Worm (Caenorhabditis elegans) whole organism, mixed stage, embryonic: Measurements from ENCODE around the gene spp-5.
A peak's percentile ranks its signal among the peaks of the same experiment; 100 is the strongest.

ENCODE experiments used
- M03D4.4 ChIP-seq: sonication (generic microtip); optimal IDR thresholded peaks from 2 replicates; lab custom pipeline; 2017; ENCODE audit warnings: mild to moderate bottlenecking, missing genetic modification characterization, missing compliant biosample characterization
- blmp-1 ChIP-seq: fragments of 150-350 bp; optimal IDR thresholded peaks from 2 replicates; lab custom pipeline; 2014; ENCODE audit warnings: missing biosample characterization, missing genetic modification characterization
- ceh-39 ChIP-seq: fragments of 150-350 bp; optimal IDR thresholded peaks from 2 replicates; lab custom pipeline; 2014; ENCODE audit warnings: missing biosample characterization, missing genetic modification characterization
- ceh-83 ChIP-seq: fragments of 200-800 bp; sonication (Bioruptor generic); optimal IDR thresholded peaks from 2 replicates; lab custom pipeline; 2018; ENCODE audit warnings: mild to moderate bottlenecking, missing genetic modification characterization, missing compliant biosample characterization
- ces-1 ChIP-seq: fragments of 150-350 bp; optimal IDR thresholded peaks from 2 replicates; lab custom pipeline; 2014; ENCODE audit warnings: missing biosample characterization, missing genetic modification reagents, missing genetic modification characterization
- cnd-1 ChIP-seq: fragments of 200-800 bp; sonication (Bioruptor generic); optimal IDR thresholded peaks from 2 replicates; lab custom pipeline; 2018; ENCODE audit warnings: mild to moderate bottlenecking, missing genetic modification characterization, missing compliant biosample characterization
- elt-1 ChIP-seq: sonication (generic microtip); optimal IDR thresholded peaks from 2 replicates; lab custom pipeline; 2017; ENCODE audit warnings: missing genetic modification characterization, mild to moderate bottlenecking, missing compliant biosample characterization, antibody characterized with exemption, moderate library complexity, borderline replicate concordance; ENCODE audit not compliant: insufficient read depth
- flh-1 ChIP-seq: fragments of 200-800 bp; sonication (Bioruptor generic); optimal IDR thresholded peaks from 2 replicates; lab custom pipeline; 2018; ENCODE audit warnings: mild to moderate bottlenecking, missing genetic modification characterization, moderate library complexity, missing compliant biosample characterization
- ham-2 ChIP-seq: fragments of 200-800 bp; sonication (Bioruptor generic); optimal IDR thresholded peaks from 2 replicates; lab custom pipeline; 2018; ENCODE audit warnings: mild to moderate bottlenecking, missing genetic modification characterization, missing compliant biosample characterization
- lin-13 ChIP-seq: fragments of 150-350 bp; optimal IDR thresholded peaks from 2 replicates; lab custom pipeline; 2014; ENCODE audit warnings: missing biosample characterization, missing genetic modification characterization
- lin-32 ChIP-seq: fragments of 200-800 bp; sonication (Bioruptor generic); optimal IDR thresholded peaks from 2 replicates; lab custom pipeline; 2018; ENCODE audit warnings: mild to moderate bottlenecking, missing genetic modification characterization, missing compliant biosample characterization
- mab-5 ChIP-seq: fragments of 150-350 bp; optimal IDR thresholded peaks from 2 replicates; lab custom pipeline; 2014; ENCODE audit warnings: missing biosample characterization, missing genetic modification characterization
- mls-2 ChIP-seq: sonication (generic microtip); optimal IDR thresholded peaks from 2 replicates; lab custom pipeline; 2016; ENCODE audit warnings: mild to moderate bottlenecking, missing genetic modification characterization, moderate library complexity, missing compliant biosample characterization
- nhr-12 ChIP-seq: fragments of 150-350 bp; optimal IDR thresholded peaks from 2 replicates; lab custom pipeline; 2014; ENCODE audit warnings: missing biosample characterization, missing genetic modification characterization
- nhr-2 ChIP-seq: fragments of 150-350 bp; optimal IDR thresholded peaks from 2 replicates; lab custom pipeline; 2014; ENCODE audit warnings: missing biosample characterization, missing genetic modification characterization
- nhr-237 ChIP-seq: fragments of 150-350 bp; optimal IDR thresholded peaks from 2 replicates; lab custom pipeline; 2014; ENCODE audit warnings: missing biosample characterization, missing genetic modification characterization
- nhr-28 ChIP-seq: fragments of 150-350 bp; optimal IDR thresholded peaks from 2 replicates; lab custom pipeline; 2014; ENCODE audit warnings: missing biosample characterization, missing genetic modification characterization
- pha-4 ChIP-seq: fragments of 150-350 bp; optimal IDR thresholded peaks from 2 replicates; lab custom pipeline; 2018; ENCODE audit warnings: missing biosample characterization, missing genetic modification reagents, missing genetic modification characterization
- snpc-4 ChIP-seq: fragments of 150-350 bp; optimal IDR thresholded peaks from 2 replicates; lab custom pipeline; 2014; ENCODE audit warnings: missing biosample characterization, missing genetic modification characterization
- sptf-1 ChIP-seq: sonication (generic microtip); optimal IDR thresholded peaks from 2 replicates; lab custom pipeline; 2017; ENCODE audit warnings: mild to moderate bottlenecking, missing genetic modification characterization, moderate library complexity, missing compliant biosample characterization
- tbx-8 ChIP-seq: fragments of 200-800 bp; sonication (Bioruptor generic); optimal IDR thresholded peaks from 2 replicates; lab custom pipeline; 2018; ENCODE audit warnings: mild to moderate bottlenecking, missing genetic modification characterization, moderate library complexity, missing compliant biosample characterization
- unc-39 ChIP-seq: fragments of 150-350 bp; optimal IDR thresholded peaks from 2 replicates; lab custom pipeline; 2014; ENCODE audit warnings: missing biosample characterization, missing genetic modification characterization
- unc-62 ChIP-seq: fragments of 150-350 bp; optimal IDR thresholded peaks from 2 replicates; lab custom pipeline; 2014; ENCODE audit warnings: missing biosample characterization, missing genetic modification reagents, missing genetic modification characterization
- zip-8 ChIP-seq: fragments of 150-350 bp; optimal IDR thresholded peaks from 2 replicates; lab custom pipeline; 2014; ENCODE audit warnings: missing biosample characterization, missing genetic modification characterization
- ztf-11 ChIP-seq: fragments of 150-350 bp; optimal IDR thresholded peaks from 2 replicates; lab custom pipeline; 2014; ENCODE audit warnings: missing biosample characterization, missing genetic modification characterization

The spp-5 gene

DNA sequence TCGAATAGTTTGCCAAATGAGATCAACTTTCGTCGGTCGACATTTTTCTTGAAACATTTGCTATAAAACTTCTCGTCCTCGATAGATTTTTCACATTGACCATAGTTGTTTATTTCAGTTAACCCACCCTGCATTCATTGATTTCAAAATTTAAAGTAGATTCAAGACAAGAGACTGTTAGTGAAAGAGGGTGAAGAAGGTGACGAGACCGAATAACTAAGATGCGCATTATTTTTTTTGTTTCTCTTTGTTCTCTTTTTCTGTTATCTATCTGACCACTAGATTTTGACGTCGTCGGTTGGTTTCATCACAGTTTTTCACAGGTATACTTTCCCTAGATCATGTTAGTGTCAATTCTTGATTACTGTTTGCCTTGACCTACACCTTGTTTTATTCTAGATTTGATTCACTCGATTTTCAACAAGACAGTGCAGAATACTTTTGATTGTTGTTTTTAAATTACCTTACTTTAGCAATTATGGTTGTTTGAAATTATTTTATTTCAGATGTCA, 10.6 kb upstream of the spp-5 start, which contains the start of gene ttr-30:
ttr-30 (plus strand) TSS at position 265 of the 512 bp plus-strand sequence.
- no peak for TF ChIP-seq ceh-83 (GFP tag; lab: Kevin White, UChicago)
- TF ChIP-seq blmp-1 (tag; lab: Kevin White, UChicago), result no peak
- no peak for TF ChIP-seq ham-2 (GFP tag; lab: Kevin White, UChicago)
- TF ChIP-seq zip-8 (tag; lab: Kevin White, UChicago), result no peak
- TF ChIP-seq nhr-2, result no peak
- no peak for TF ChIP-seq flh-1 (GFP tag; lab: Kevin White, UChicago)

DNA sequence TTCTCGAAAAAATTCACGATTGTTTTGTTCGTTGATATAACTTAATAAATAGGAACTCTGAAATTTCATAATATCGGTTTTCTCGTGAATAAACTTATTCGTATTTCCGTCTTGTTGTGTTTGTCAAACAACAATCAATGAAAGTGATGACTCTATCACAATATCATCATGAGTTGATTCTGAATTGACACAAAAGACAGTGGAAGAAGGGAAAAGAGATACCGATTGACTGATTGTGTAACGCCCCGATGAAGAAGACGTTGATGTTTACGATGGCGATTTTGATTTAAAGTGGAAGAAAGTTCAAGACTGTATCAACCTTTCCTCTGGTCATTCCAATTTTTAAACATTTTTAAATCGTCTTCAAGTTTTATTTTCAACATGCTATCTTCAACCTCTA, 9.4 kb upstream of the spp-5 start, which contains the start of gene ttr-59:
ttr-59 (plus strand) TSS at position 218 of the 400 bp plus-strand sequence.
- peak; percentile 23 for TF ChIP-seq unc-62 (GFP tag; lab: Kevin White, UChicago)
- TF ChIP-seq ztf-11 (tag; lab: Kevin White, UChicago), result no peak

DNA sequence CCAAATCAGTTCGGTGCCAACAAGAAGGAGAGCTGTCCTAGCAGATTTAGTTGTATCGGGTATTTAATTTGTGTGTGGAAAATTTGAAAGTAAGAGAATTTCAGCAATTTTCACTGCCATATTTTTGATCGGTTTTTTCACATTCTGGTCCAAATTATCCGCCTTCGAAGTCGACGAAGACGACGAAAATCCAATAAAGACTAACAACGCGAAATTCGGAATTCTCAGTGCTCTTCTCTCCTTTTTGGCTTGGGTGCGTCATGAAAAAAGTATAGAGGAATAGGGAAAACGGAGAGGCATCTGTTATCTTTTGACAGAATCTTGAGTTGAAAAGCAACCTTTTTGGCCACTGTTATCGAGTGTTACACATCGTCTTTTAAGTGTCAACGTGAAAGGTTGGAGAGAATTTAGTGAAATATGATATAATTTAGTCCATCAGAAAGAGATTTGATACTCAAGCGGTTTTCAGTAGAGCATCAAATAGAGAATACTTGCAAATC, 8.0 kb upstream of the spp-5 start:
- TF ChIP-seq lin-32 (no peak), ces-1 (GFP tag; lab: Kevin White, UChicago) (peak; percentile 83)
- TF ChIP-seq, all 35 proteins: peak for 1

DNA sequence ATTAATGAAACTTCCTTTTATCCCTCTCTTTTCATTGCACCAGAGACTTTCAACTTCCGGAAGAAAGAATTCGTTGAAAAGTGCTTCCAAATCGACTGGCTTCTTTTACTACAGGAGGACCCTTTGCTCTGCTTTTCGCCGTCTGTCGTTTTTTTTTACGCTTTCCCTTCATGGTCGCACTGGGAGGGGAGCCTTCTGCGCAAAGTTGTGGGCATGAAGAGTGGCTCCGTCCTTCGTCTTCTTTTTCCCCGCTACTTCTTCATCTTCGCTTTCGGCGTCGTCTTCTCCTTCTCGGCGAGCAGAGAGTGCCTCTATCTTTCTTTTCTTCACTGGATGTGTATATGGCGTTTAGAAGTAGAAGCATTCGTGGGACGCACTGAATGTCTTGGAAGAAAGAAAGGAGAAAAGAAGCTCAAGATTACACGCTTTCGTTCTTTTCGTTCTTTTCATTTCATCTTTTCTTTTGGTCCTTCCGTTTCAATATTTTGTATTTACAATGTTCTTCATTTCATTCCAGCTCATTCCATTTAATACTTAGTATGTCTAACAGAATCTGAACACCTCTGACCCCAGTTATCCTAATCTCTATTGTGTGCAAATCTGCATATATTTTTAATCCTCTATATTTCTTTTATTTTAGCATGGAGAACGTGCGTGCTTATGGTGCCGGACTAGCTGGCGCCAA, 7.0 kb upstream of the spp-5 start, which contains the start of gene sng-1:
sng-1 (plus strand) TSS at position 635 of the 685 bp plus-strand sequence.
- TF ChIP-seq M03D4.4 (no peak), ces-1 (GFP tag; lab: Kevin White, UChicago) (peak; percentile 35)

DNA sequence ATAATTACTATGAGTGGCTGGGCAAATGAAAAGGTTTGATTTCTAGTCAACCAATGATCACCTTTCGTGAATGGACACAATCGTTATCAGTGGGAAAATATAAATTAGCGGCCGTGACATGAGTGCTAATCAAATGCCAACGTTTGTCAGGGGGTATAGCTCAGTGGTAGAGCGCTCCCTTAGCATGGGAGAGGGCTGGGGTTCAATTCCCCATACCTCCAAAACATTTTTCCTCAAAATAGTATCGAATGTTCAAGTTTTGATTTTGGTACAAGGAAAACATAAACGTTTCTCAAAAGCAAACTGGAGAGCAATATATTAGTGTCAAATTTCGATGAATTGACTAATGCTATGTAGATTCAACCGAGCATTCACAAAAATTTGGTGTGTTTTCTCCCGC, 3.5 kb upstream of the spp-5 start:
- TF ChIP-seq cnd-1 (tag; lab: Kevin White, UChicago), result no peak
- peak; percentile 65 for TF ChIP-seq sptf-1 (tag; lab: Kevin White, UChicago)

DNA sequence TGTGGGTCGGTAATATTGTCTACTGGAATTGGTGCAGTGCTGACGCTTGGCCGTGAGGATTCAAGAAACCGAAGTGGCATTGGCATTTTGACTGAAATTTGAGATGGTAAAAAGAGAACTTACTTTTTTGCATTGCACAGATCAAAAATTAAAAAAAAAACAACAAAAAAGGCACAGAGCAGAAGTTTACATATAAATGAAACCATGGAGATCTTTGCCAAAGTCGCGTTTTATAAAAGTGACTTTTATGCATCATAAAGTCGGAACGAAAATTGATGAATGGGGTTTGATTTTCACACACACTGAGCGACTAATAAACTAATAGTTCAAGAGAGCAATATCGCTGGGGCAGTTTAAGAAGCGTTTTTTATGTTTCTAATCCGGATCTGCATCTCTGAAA, 2.2 kb upstream of the spp-5 start, which contains the start of gene T08A9.13:
T08A9.13 (minus strand) TSS at position 101 of the 400 bp plus-strand sequence.
- TF ChIP-seq zip-8 (tag; lab: Kevin White, UChicago), result no peak
- no peak for TF ChIP-seq lin-32
- no peak for TF ChIP-seq snpc-4
- no peak for TF ChIP-seq pha-4
- TF ChIP-seq ces-1 (GFP tag; lab: Kevin White, UChicago), result no peak
- no peak for TF ChIP-seq elt-1 (tag; lab: Kevin White, UChicago)
- no peak for TF ChIP-seq nhr-28 (tag; lab: Kevin White, UChicago)
- TF ChIP-seq nhr-2, result no peak
- no peak for TF ChIP-seq nhr-12 (tag; lab: Kevin White, UChicago)
- no peak for TF ChIP-seq nhr-237 (tag; lab: Kevin White, UChicago)
- TF ChIP-seq mls-2, result no peak
- no peak for TF ChIP-seq mab-5
- no peak for TF ChIP-seq ceh-39
- no peak for TF ChIP-seq M03D4.4
- no peak for TF ChIP-seq unc-39
- TF ChIP-seq tbx-8, result no peak
- TF ChIP-seq ceh-83 (GFP tag; lab: Kevin White, UChicago), result no peak
- no peak for TF ChIP-seq lin-13 (tag; lab: Kevin White, UChicago)
- TF ChIP-seq sptf-1 (tag; lab: Kevin White, UChicago), result no peak

DNA sequence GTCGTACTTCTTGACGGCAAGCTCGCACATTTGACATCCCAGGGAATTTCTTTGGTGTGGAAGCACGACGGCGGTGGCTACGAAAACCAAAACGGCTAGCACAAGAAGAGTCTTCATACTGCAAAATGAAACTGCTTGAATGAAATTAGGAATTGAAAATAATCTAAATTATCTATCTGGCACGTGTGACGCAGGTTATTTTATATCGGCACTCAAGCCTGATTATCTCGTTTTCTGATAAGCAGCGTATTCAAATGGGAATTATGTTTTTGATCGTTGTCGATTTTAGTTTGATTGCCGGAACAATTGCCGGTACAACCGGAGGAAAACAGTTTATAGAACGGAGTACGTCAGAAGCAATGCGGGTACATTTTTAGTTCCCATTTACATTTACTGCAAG, 1.5 kb downstream of the spp-5 start, which contains the start of gene spp-4:
spp-4 (minus strand) TSS at position 118 of the 400 bp plus-strand sequence.
- no peak for TF ChIP-seq unc-39
- TF ChIP-seq pha-4, result no peak
- TF ChIP-seq ceh-83 (GFP tag; lab: Kevin White, UChicago), result no peak
